Worm (Caenorhabditis elegans): ENCODE data around the gene der-2.

der-2 gene

DNA sequence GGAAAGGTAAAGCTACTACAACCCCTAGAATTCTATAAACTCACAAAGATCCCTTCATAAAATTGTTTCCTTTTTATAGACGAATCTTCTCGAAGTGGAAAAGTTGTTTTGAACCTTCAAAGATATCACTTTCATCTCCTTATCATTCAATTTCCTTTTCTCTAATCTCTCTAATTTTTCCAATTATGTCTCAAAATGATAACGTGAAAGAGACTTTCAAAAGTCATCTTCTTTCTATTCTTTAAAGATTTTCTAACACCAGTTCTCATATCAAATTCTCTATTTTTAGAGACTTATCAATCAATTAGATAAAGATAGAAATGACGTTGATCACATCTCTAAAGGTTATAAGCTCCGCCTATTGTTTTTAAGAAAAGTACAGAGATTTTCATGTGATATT lies 23.5 kb downstream of the der-2 start:
- no peak for TF ChIP-seq dao-5 (tag; optimal IDR thresholded peaks at IDR 0.05)
- TF ChIP-seq W03F9.2 (tag; optimal IDR thresholded peaks at IDR 0.05) = no peak
- no peak for TF ChIP-seq him-1 (tag; optimal IDR thresholded peaks at IDR 0.05)

DNA sequence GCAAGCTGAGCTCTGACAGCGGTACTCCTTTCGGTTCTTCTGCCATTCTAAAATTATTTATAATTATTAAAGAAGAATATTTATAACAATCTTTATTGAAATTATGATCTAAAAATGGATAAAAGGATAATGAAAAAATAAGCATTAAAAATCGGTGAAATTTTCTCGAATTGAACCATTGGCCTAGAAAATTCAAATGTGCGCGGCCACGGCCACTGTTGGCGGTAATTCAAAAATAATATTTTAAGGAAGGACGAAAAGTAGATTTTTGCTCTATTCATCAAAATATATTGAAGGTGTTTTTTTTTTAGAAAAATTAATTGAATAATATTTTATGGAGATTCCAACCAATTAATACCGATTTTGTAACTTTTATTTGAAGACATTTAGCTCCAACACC lies 24.1 kb downstream of the der-2 start, which contains the start of gene pfd-5:
pfd-5 (minus strand) TSS at position 47 of the 400 bp plus-strand sequence.
- TF ChIP-seq him-1 (tag; optimal IDR thresholded peaks at IDR 0.05) (no peak), W03F9.2 (tag; optimal IDR thresholded peaks at IDR 0.05) (peak; percentile 56)

ce11 chrIII:7197973-7198372 lies 25.0 kb downstream of the der-2 start, which contains the start of gene exos-9:
Gene exos-9 (minus strand): TSS chrIII:7198073.
- TF ChIP-seq dao-5 (tag; optimal IDR thresholded peaks at IDR 0.05) (no peak), him-1 (tag; optimal IDR thresholded peaks at IDR 0.05) (no peak), W03F9.2 (tag; optimal IDR thresholded peaks at IDR 0.05) (no peak)

ce11 chrIII:7195325-7195724 lies 27.6 kb downstream of the der-2 start, which contains the start of gene F37C12.18:
Gene F37C12.18 (minus strand): TSS chrIII:7195425.
- TF ChIP-seq dao-5 (tag; optimal IDR thresholded peaks at IDR 0.05) (no peak), him-1 (tag; optimal IDR thresholded peaks at IDR 0.05) (no peak), W03F9.2 (tag; optimal IDR thresholded peaks at IDR 0.05) (no peak)

- no peak for TF ChIP-seq dao-5 (tag; optimal IDR thresholded peaks at IDR 0.05)
- TF ChIP-seq W03F9.2 (tag; optimal IDR thresholded peaks at IDR 0.05) = no peak
- TF ChIP-seq him-1 (tag; optimal IDR thresholded peaks at IDR 0.05) = no peak
Observed at ce11 chrIII:7192942-7193665, 29.8 kb downstream of the der-2 start, which contains the start of gene mec-14. Gene mec-14 (minus strand): TSS chrIII:7192992.

DNA sequence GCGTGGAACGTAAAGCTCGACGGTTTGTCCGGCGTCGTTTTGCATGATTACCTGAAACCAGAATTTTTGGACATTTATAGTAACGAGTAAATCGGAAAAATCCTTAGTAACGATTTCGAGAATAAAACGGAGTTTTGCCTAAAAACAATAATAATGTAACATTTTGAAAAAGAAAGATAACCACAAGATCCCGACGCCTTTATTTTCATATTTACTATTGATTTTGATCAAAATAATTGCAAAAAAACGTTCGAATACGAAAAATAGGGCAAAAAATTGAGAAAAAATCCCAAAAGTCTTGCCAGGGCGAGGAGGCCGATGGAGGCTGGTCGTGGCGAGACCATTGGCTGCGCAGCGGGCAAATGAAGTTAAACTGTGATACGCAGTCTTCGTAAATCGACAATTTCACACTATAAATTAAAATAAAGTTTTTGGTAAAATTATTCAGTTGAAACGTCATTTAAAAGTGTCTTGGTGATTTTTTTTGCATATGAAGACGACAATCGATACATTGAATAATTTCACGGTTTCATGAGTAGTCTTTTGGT lies 33.3 kb downstream of the der-2 start, which contains the start of gene rps-21:
rps-21 (minus strand) TSS at position 51 of the 548 bp plus-strand sequence.
- TF ChIP-seq W03F9.2 (tag; optimal IDR thresholded peaks at IDR 0.05) (peak; percentile 67), him-1 (tag; optimal IDR thresholded peaks at IDR 0.05) (no peak)

DNA sequence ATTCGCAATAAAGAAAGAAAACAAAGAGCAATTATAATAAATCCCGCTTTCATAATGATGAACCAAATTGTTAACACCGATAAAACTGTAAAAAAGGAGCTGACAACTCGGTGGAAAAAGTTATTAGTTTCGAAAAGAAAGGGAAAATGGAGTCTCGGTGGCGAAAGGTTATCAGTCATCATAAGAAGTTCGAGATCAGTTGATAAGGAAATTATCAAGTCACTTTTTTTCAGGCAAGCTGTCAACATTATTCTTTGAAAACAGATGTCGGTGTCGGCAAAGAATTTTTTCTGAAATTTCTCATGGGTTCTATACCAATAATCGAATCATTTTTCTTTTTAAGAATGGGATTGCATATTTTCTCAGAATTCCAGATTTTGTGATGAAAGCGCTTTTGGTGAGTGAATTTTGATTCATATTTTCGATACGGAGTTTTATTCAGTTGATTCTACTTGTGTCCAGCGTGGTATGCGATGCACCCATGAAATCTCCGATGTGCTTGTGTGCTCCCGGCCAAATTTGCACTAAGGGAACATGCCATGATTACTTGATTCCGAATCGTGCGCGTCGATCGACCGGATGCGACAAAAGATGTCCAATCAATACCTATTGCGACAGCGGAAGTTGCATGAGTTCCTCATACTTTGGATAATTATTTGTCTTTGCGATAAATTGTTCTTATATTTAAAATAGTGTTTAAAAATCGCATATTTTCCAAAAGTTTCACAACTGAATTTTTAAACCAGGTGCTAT lies 34.5 kb downstream of the der-2 start, which contains the start of the genes F37C12.21 and F37C12.10:
F37C12.21 (plus strand) TSS at position 58 of the 753 bp plus-strand sequence.
F37C12.10 (minus strand) TSS at position 85 of the 753 bp plus-strand sequence.
- TF ChIP-seq W03F9.2 (tag; optimal IDR thresholded peaks at IDR 0.05) = no peak
- TF ChIP-seq him-1 (tag; optimal IDR thresholded peaks at IDR 0.05) = no peak
- TF ChIP-seq dao-5 (tag; optimal IDR thresholded peaks at IDR 0.05) = no peak

DNA sequence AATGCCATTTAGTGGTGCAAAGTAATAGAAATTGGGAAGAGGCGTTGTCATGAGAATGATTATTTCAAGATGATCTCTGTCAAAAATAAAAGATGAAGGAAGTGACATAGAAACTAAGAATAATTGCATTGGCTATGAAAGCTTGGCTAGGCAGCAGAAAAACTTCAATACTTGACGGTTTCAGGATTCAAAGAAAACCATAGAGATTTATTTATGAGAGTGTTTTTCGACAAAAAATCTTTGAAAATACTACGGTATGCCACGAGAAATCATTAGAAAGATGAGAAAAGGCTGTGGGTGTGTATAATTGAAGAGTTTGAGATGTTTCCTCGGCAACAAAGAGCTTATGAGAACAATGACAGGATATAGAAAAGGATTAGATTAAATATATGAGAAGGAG lies 37.5 kb downstream of the der-2 start, which contains the start of gene F37C12.14:
F37C12.14 (minus strand) TSS at position 101 of the 400 bp plus-strand sequence.
- TF ChIP-seq dao-5 (tag; optimal IDR thresholded peaks at IDR 0.05) (no peak), W03F9.2 (tag; optimal IDR thresholded peaks at IDR 0.05) (no peak), him-1 (tag; optimal IDR thresholded peaks at IDR 0.05) (no peak)

ce11 chrIII:7184022-7184421 lies 38.9 kb downstream of the der-2 start, which contains the start of gene yju-2:
Gene yju-2 (plus strand): TSS chrIII:7184336.
- no peak for TF ChIP-seq W03F9.2 (tag; optimal IDR thresholded peaks at IDR 0.05)

ce11 chrIII:7181822-7182221 lies 41.1 kb downstream of the der-2 start, which contains the start of gene epg-4:
Gene epg-4 (plus strand): TSS chrIII:7182167.
- TF ChIP-seq W03F9.2 (tag; optimal IDR thresholded peaks at IDR 0.05) (no peak), dao-5 (tag; optimal IDR thresholded peaks at IDR 0.05) (no peak), him-1 (tag; optimal IDR thresholded peaks at IDR 0.05) (no peak)

DNA sequence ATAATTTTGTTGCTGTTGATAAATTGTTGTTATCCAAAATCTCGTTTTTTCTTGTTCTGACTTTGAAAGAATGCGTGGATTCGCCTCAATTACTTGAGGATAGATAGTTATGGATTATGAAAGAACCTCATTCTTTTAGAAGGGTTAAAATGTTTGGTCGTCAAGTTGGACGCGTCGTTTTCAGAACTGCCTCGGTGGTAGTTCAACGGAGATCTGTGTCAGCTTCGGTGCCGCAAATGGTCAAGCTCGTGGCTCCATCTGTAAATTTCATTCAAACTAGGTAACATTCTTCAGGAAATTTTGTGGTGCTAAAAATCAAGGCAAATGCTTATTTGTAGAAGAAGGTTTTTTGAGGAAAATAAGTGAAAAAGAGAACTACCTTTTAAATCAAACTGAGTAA lies 42.3 kb downstream of the der-2 start, which contains the start of gene ndab-2:
ndab-2 (plus strand) TSS at position 140 of the 400 bp plus-strand sequence.
- TF ChIP-seq dao-5 (tag; optimal IDR thresholded peaks at IDR 0.05) (no peak), him-1 (tag; optimal IDR thresholded peaks at IDR 0.05) (no peak), W03F9.2 (tag; optimal IDR thresholded peaks at IDR 0.05) (no peak)

DNA sequence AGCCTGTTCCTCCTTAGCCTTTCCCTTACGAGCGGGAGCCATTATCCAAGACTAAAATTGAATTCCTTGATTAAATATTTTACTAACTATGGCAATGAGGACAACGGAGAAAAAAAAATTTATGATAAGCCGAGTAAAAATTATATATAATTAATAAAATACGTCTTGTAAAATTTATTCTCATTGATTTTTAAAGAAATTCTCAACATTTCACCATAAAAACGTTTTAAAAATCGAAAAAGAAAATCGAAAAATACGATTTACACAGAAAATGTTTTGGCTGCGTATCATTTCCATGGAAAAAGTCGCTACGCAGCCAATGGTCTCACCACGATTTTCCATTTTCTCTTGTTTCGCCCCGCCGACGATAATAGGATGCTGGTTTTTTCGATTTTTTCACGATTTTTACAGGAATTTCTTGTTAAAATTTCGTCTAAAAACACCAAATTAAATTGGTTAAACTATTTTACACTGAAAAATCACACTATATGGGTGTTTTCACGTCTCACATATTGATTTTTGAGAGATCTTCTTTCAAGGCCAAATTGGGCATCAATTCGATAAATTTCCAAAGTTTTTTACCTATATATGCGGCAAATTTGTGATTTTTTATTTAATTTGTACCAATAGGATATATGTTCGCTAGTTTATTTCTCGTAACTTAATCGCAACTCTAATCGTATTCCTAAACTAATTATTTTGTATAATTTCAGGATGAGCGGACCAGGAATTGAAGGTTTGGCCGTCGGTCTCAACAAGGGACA lies 43.2 kb downstream of the der-2 start, which contains the start of the genes rps-14 and rpl-36:
rps-14 (minus strand) TSS at position 51 of the 764 bp plus-strand sequence.
rpl-36 (plus strand) TSS at position 714 of the 764 bp plus-strand sequence.
- TF ChIP-seq him-1 (tag; optimal IDR thresholded peaks at IDR 0.05) (peak; percentile 26), W03F9.2 (tag; optimal IDR thresholded peaks at IDR 0.05) (peak; percentile 72), dao-5 (tag; optimal IDR thresholded peaks at IDR 0.05) (no peak)

DNA sequence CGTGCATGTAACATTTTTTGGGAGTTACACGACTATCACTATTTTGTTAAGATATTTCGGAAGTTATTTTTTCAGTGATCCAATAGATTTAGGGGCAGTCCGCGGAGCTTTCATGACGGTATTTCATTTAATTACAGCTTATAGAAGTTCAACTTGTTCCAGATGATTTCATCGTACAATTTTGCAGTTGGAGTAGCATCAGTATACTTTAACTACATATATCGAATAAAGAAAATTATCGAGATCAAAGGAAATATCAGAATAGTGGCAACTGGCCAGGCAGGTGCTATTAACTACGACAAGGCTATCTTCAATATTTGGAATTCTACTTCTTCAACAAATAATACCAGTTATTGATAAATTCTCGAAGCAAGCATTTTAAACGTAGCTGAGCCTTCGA lies 44.4 kb downstream of the der-2 start:
- TF ChIP-seq dao-5 (tag; optimal IDR thresholded peaks at IDR 0.05) (no peak), him-1 (tag; optimal IDR thresholded peaks at IDR 0.05) (no peak), W03F9.2 (tag; optimal IDR thresholded peaks at IDR 0.05) (no peak)
